Fruit fly (Drosophila melanogaster): ENCODE measurements around the gene mRpL24.

- TF ChIP-seq tj (GFP tag; optimal IDR thresholded peaks at IDR 0.05) (peak; percentile 85), Mnt (GFP tag; optimal IDR thresholded peaks at IDR 0.05) (peak; percentile 88), CG7101 (tag; optimal IDR thresholded peaks at IDR 0.05) (peak; percentile 99), Hr96 (GFP tag; optimal IDR thresholded peaks at IDR 0.05) (peak; percentile 85), CG12768 (GFP tag; optimal IDR thresholded peaks at IDR 0.05) (peak; percentile 96), cnc (optimal IDR thresholded peaks at IDR 0.05) (no peak)
Observed at dm6 chr2L:4945300-4945699, at the start of gene mRpL24, which contains the start of gene betaggt-I.
